Fruit fly (Drosophila melanogaster) whole organism: ENCODE measurements around the gene Ama.

Experiments
- CG8478 ChIP-seq: fragments of >200 bp; optimal IDR thresholded peaks from 2 replicates; lab custom pipeline; 2018; ENCODE audit warnings: inconsistent platforms
- Dll ChIP-seq: fragments of >200 bp; optimal IDR thresholded peaks from 2 replicates; lab custom pipeline; 2017
- EcR ChIP-seq, 2 experiments: fragments of >200 bp; optimal IDR thresholded peaks; 2 replicates each; lab custom pipeline; 2017; ENCODE audit warnings: missing biosample characterization in 2 of 2, missing genetic modification characterization in 2 of 2, missing genetic modification reagents in 2 of 2
- pan ChIP-seq: fragments of >200 bp; optimal IDR thresholded peaks from 2 replicates; lab custom pipeline; 2017
- usp ChIP-seq: fragments of >200 bp; optimal IDR thresholded peaks from 2 replicates; lab custom pipeline; 2017; ENCODE audit warnings: missing biosample characterization, missing genetic modification characterization, mixed read lengths

DNA sequence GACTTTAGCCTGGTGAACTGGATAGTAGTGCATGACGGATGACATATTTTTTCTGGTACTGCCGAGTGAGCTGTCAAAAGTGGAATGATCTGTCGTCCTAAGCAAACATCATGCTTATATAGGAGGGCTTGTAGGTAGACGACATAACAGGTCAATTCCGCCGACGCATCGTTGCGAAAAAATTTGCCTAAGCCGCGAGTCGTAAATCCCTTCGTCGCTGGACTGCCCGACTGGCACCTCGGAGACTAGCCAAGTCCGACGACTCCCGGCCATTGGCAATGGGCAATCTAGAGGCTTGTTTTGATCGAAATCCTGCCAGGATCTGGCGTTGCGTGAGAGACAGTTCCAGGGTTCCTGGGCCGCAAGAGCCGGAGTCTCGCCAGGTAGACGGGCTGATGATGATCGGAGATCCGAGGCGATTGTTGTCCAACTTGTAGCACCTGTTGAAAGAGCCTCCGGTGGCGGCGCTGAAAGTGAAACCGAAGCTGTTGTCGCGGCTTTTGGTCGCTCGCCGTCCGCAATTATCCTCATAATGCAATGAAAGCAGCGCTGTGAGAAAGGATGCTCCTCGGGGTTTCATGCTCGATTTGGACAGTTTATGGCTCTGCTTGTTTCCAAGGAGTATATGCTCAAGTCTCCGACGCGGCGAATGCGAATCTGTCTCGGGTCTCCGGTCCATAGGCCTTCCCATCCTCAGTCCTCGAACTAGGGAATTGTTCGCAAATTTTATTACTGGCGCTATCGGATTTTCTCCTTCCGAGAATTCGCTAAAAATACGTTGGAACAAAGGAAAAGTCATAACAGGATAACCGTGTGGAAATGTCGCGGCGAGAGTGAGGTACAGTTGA is 8.1 kb upstream of the Ama start, which contains the start of gene zen:
- TF ChIP-seq CG8478 (lab: Kevin White, UChicago) (no peak), usp (GFP tag; lab: Kevin White, UChicago) (no peak), pan (lab: Kevin White, UChicago) (no peak), Dll (lab: Kevin White, UChicago) (no peak), EcR (GFP tag; optimal IDR thresholded peaks at IDR 0.05; lab: Kevin White, UChicago) (no peak)
